Worm (Caenorhabditis elegans): ENCODE results near the gene K05F1.1.

DNA sequence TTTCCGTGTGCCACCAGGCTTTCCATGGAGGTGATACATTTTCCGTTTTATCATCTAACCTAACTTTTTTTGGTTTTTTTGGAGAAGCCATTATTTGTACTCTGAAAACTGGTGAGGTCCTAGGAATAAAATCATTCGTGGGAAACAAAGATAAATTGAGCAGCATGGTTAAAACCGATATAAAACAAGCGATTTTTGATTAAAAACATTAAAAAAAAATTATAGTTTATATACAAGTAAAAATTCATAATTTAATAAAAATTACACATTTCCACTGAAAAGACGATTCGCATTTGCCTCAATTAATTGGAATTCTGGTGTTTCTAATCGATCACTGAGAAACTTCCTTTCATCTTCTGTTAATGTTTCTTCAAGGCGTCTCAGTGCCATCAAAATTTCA is 37.3 kb downstream of the K05F1.1 start, which contains the start of gene ZK1248.15:
- no peak for TF ChIP-seq W03F9.2 (tag; optimal IDR thresholded peaks at IDR 0.05)
- no peak for TF ChIP-seq him-1 (tag; optimal IDR thresholded peaks at IDR 0.05)
- TF ChIP-seq dao-5 (tag; optimal IDR thresholded peaks at IDR 0.05) = no peak
